Worm (Caenorhabditis elegans): ENCODE results near the gene fbxa-82.

fbxa-82 gene

DNA sequence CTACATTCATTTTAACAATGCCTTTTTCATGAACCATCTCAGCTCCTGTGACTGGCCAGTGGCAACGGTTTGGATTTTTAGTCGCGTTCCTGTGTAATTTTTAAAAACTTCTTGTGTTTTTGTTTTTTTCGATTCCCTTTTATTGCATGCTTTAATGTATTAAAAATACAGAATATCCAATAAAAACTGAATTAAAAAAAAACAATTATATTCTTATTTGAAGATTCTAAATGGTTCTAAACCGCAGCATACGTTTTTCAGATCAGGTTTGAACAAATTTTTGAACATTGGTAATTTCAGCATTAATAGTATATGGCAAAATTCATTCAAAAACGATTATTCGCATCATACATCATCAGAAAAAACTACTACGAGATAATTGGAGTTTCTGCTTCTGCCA lies 16.0 kb upstream of the fbxa-82 start, which contains the start of gene dnj-3:
Gene dnj-3 (plus strand): TSS at position 301 of the 400 bp plus-strand sequence.
- TF ChIP-seq ceh-44 (GFP tag; IDR thresholded peaks at IDR 0.05): no peak
- no peak for TF ChIP-seq hif-1 (tag; optimal IDR thresholded peaks at IDR 0.05)
- TF ChIP-seq set-16 (GFP tag; IDR thresholded peaks at IDR 0.05): no peak
- no peak for TF ChIP-seq Y5F2A.4 (GFP tag; optimal IDR thresholded peaks at IDR 0.05)

DNA sequence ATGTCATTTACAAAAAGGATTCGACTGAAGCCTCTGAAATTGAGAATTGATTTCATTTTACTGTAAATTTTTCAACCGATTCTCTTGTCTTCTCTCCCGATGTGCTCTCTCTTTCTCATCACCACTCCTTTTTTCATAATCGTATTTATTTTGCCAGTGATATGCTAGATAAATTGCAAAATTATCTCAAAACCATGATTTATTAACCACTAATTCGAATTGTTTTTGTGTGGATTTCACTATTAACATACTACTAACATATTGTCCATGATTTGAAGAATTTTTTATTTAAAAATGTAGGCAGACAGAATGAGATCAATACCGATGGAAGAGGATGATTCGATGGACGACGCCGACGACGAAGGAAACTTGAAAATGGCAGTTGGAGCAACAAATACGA lies 14.8 kb upstream of the fbxa-82 start, which contains the start of gene C25D7.10:
Gene C25D7.10 (plus strand): TSS at position 301 of the 400 bp plus-strand sequence.
- peak; percentile 27; the same call in 1 of the 2 replicates for TF ChIP-seq lin-38 (GFP tag; IDR thresholded peaks at IDR 0.05)
- TF ChIP-seq pha-4 (GFP tag; IDR thresholded peaks at IDR 0.05): no peak
- TF ChIP-seq pha-4 (tag; optimal IDR thresholded peaks at IDR 0.05): no peak

DNA sequence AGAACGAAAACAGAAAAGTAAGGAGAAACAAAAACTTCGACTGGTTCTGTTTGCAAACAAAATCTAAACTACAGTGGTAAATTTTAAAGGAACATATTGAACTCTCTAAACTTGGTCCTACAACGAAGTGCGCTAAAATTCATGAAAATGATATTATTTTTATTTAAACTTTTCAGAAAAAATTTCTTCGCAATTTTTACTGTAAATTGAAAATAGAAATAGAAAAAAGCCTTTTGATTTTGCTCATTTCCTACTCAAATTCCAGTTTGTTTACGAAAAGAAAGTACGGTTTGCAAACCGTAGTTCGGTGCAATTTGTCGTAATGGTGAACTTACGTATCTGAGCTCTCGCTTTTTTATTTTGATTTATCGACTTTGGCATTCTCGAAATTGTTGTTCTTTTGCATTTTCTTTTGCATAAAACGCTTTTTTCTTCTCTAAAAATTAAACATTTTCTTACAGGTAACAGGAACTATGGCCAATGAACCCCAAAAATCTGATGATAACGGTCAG lies 13.6 kb upstream of the fbxa-82 start, which contains the start of gene otub-1:
Gene otub-1 (plus strand): TSS at position 462 of the 512 bp plus-strand sequence.
- TF ChIP-seq aha-1 (tag) (peak; percentile 81), gei-8 (GFP tag; optimal IDR thresholded peaks at IDR 0.05) (no peak), daf-8 (GFP tag; IDR thresholded peaks at IDR 0.05) (no peak), daf-16 (GFP tag; optimal IDR thresholded peaks at IDR 0.05) (no peak), daf-16 (tag; optimal IDR thresholded peaks at IDR 0.05) (peak; percentile 1), egl-27 (tag; optimal IDR thresholded peaks at IDR 0.05) (no peak), lin-39 (tag; optimal IDR thresholded peaks at IDR 0.05) (no peak), snpc-4 (tag; optimal IDR thresholded peaks at IDR 0.05) (no peak), ztf-11 (tag; optimal IDR thresholded peaks at IDR 0.05) (no peak), unc-130 (GFP tag; optimal IDR thresholded peaks at IDR 0.05) (peak; percentile 75), tra-1 (GFP tag; IDR thresholded peaks at IDR 0.05) (no peak), unc-62 (GFP tag; optimal IDR thresholded peaks at IDR 0.05 in 1 of 2) (peak in 1 of 2 experiments; percentile 47), unc-62 (tag; optimal IDR thresholded peaks at IDR 0.05) (no peak), lin-13 (GFP tag; optimal IDR thresholded peaks at IDR 0.05) (no peak), nhr-41 (GFP tag; IDR thresholded peaks at IDR 0.05) (no peak)

ce11 chrV:15065068-15065744 lies 12.9 kb upstream of the fbxa-82 start, which contains the start of gene C25D7.9:
Gene C25D7.9 (plus strand): TSS chrV:15065135.
- TF ChIP-seq hif-1 (tag; optimal IDR thresholded peaks at IDR 0.05) (peak in 1 of 2 experiments; percentile 21), hlh-11 (tag; optimal IDR thresholded peaks at IDR 0.05) (peak; percentile 56), lsy-2 (tag; optimal IDR thresholded peaks at IDR 0.05) (peak in 1 of 2 experiments; percentile 28), spr-3 (GFP tag; optimal IDR thresholded peaks at IDR 0.05) (peak; percentile 38), egl-43 (GFP tag; IDR thresholded peaks at IDR 0.05) (0 out of 2 replicates have a peak, but pooled peaks have one; percentile 34), lim-7 (GFP tag; IDR thresholded peaks at IDR 0.05) (no peak), dpl-1 (GFP tag; optimal IDR thresholded peaks at IDR 0.05) (peak; percentile 31), lin-13 (GFP tag; optimal IDR thresholded peaks at IDR 0.05) (peak; percentile 10), Y5F2A.4 (GFP tag; optimal IDR thresholded peaks at IDR 0.05) (no peak), tag-97 (GFP tag; IDR thresholded peaks at IDR 0.05) (no peak), nhr-6 (tag; optimal IDR thresholded peaks at IDR 0.05) (peak; percentile 60), mes-2 (tag; optimal IDR thresholded peaks at IDR 0.05; ENCODE audit: poor library complexity, severe bottlenecking) (peak; percentile 53), dmd-9 (GFP tag; IDR thresholded peaks at IDR 0.05) (peak; percentile 49; the same call in 1 of the 2 replicates), hmg-1.1 (GFP tag; IDR thresholded peaks at IDR 0.05) (peak; percentile 40; the same call in 1 of the 2 replicates), nhr-77 (tag; optimal IDR thresholded peaks at IDR 0.05) (peak; percentile 16), egl-27 (tag; optimal IDR thresholded peaks at IDR 0.05) (no peak), rbr-2 (tag; optimal IDR thresholded peaks at IDR 0.05) (peak; percentile 15), lin-38 (GFP tag; IDR thresholded peaks at IDR 0.05) (0 out of 2 replicates have a peak, but pooled peaks have one; percentile 7), nhr-28 (tag; optimal IDR thresholded peaks at IDR 0.05) (no peak), set-16 (GFP tag; IDR thresholded peaks at IDR 0.05) (peak; percentile 52), dmd-6 (GFP tag; IDR thresholded peaks at IDR 0.05) (peak; percentile 7; the same call in 1 of the 2 replicates), mep-1 (tag; optimal IDR thresholded peaks at IDR 0.05) (peak; percentile 28), dve-1 (tag; optimal IDR thresholded peaks at IDR 0.05; ENCODE audit: insufficient read depth) (peak; percentile 26), mdl-1 (tag; optimal IDR thresholded peaks at IDR 0.05) (no peak)

Data from whole organism, L4 larva.